Fruit fly (Drosophila melanogaster): ENCODE results near the gene Spn38F.

Gene Spn38F

dm6 chr2L:20831060-20831459 lies 6.7 kb downstream of the Spn38F start, which contains the start of gene CG31674:
CG31674 (plus strand) TSS chr2L:20831262.
- no peak for TF ChIP-seq Dll (optimal IDR thresholded peaks at IDR 0.05)
- TF ChIP-seq usp (GFP tag; optimal IDR thresholded peaks at IDR 0.05), result no peak
- TF ChIP-seq psq (optimal IDR thresholded peaks at IDR 0.05), result no peak
- no peak for TF ChIP-seq CG8478 (optimal IDR thresholded peaks at IDR 0.05)
- TF ChIP-seq EcR (GFP tag; optimal IDR thresholded peaks at IDR 0.05), result no peak
- no peak for TF ChIP-seq pan (optimal IDR thresholded peaks at IDR 0.05)

dm6 chr2L:20829755-20830396 lies 7.9 kb downstream of the Spn38F start:
- no peak for TF ChIP-seq pan (optimal IDR thresholded peaks at IDR 0.05)
- no peak for TF ChIP-seq psq (optimal IDR thresholded peaks at IDR 0.05)
- no peak for TF ChIP-seq usp (GFP tag; optimal IDR thresholded peaks at IDR 0.05)
- TF ChIP-seq CG8478 (optimal IDR thresholded peaks at IDR 0.05), result no peak
- no peak for TF ChIP-seq EcR (GFP tag; optimal IDR thresholded peaks at IDR 0.05)
- TF ChIP-seq Dll (optimal IDR thresholded peaks at IDR 0.05), result no peak

dm6 chr2L:20829309-20829708 lies 8.5 kb downstream of the Spn38F start, which contains the start of gene CG31673:
CG31673 (plus strand) TSS chr2L:20829609.
- no peak for TF ChIP-seq EcR (GFP tag; optimal IDR thresholded peaks at IDR 0.05)
- no peak for TF ChIP-seq psq (optimal IDR thresholded peaks at IDR 0.05)
- TF ChIP-seq pan (optimal IDR thresholded peaks at IDR 0.05), result no peak
- no peak for TF ChIP-seq Dll (optimal IDR thresholded peaks at IDR 0.05)

DNA sequence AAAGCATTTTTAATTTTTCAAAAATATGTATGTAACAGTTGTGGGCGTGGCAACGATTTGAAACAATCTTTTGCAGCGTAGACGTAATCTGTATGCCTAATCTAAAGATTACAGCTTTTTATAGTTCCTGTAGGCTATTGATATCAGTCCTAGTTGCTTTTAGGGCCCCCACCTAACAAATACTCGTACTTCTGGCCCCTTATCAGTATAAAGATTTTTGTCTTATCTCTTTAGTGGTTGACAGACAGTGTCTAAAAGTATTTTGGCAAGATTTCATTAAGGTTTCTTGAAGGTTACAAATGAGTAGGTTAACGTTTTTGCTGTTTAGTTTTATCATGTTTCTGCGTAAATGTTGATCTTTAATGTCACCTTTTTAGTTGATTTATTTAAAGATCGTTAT lies 9.1 kb downstream of the Spn38F start:
- TF ChIP-seq Dll (optimal IDR thresholded peaks at IDR 0.05) (no peak), CG8478 (optimal IDR thresholded peaks at IDR 0.05) (no peak), psq (optimal IDR thresholded peaks at IDR 0.05) (no peak), usp (GFP tag; optimal IDR thresholded peaks at IDR 0.05) (no peak), EcR (GFP tag; optimal IDR thresholded peaks at IDR 0.05) (no peak), pan (optimal IDR thresholded peaks at IDR 0.05) (no peak)

DNA sequence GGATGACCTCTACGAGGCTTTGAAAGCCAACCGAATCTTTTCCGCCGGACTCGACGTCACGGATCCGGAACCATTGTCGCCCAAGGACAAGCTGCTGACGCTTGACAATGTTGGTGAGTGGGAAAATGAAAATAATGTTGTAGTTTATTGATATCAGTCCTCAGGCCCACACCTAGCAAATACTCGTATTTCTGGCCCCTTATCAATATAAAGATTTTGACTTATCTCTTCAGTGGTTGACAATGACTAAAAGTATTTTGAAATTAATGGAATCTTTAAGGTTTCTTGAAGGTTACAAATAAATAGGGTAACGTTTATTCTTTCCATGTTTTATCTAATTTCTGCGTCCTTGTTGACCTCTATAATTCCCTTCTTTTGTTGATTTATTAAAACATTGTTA lies 10.7 kb downstream of the Spn38F start:
- TF ChIP-seq usp (GFP tag; optimal IDR thresholded peaks at IDR 0.05), result no peak
- TF ChIP-seq psq (optimal IDR thresholded peaks at IDR 0.05), result no peak
- no peak for TF ChIP-seq pan (optimal IDR thresholded peaks at IDR 0.05)
- TF ChIP-seq CG8478 (optimal IDR thresholded peaks at IDR 0.05), result no peak
- no peak for TF ChIP-seq Dll (optimal IDR thresholded peaks at IDR 0.05)
- no peak for TF ChIP-seq EcR (GFP tag; optimal IDR thresholded peaks at IDR 0.05)

- TF ChIP-seq usp (GFP tag; optimal IDR thresholded peaks at IDR 0.05) (no peak), pan (optimal IDR thresholded peaks at IDR 0.05) (no peak), CG8478 (optimal IDR thresholded peaks at IDR 0.05) (no peak), psq (optimal IDR thresholded peaks at IDR 0.05) (no peak), EcR (GFP tag; optimal IDR thresholded peaks at IDR 0.05) (no peak), Dll (optimal IDR thresholded peaks at IDR 0.05) (no peak)
Observed at dm6 chr2L:20826226-20826625, 11.6 kb downstream of the Spn38F start.

- no peak for TF ChIP-seq EcR (GFP tag; optimal IDR thresholded peaks at IDR 0.05)
- TF ChIP-seq Dll (optimal IDR thresholded peaks at IDR 0.05), result no peak
- TF ChIP-seq pan (optimal IDR thresholded peaks at IDR 0.05), result no peak
- no peak for TF ChIP-seq usp (GFP tag; optimal IDR thresholded peaks at IDR 0.05)
- no peak for TF ChIP-seq psq (optimal IDR thresholded peaks at IDR 0.05)
- TF ChIP-seq CG8478 (optimal IDR thresholded peaks at IDR 0.05), result no peak
Observed at dm6 chr2L:20825265-20825664, 12.5 kb downstream of the Spn38F start.

DNA sequence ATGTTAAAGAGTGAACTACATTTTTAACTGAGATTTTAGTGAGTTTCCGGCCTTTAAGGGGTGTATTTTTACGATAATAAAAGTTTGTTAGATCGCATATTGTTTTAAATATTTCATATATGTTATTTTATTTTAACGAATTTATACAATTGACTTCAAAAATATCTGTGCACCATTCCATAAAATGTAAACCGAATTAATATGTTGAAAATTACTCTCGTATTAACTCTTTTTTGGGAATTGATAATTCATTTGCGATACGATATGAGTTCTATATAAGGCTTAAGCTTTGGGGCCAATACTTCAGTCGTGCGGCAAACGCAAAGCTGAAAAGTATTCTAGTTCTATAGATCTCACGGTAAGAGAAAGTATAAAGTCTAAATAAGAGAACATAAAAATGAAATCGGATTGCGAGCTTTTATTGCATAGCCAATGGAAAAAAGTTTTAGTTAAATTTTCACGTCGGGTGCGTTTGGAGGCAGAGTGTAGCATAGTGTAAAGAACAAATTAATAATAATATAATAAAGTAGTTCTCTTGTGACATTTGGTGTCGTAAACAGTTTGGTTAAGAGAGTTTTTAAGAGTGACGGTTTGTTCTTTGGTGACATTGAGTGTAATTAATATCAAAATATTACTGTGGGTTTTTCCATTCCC lies 13.5 kb downstream of the Spn38F start:
- TF ChIP-seq EcR (GFP tag; optimal IDR thresholded peaks at IDR 0.05), result no peak
- no peak for TF ChIP-seq pan (optimal IDR thresholded peaks at IDR 0.05)
- no peak for TF ChIP-seq Dll (optimal IDR thresholded peaks at IDR 0.05)
- no peak for TF ChIP-seq CG8478 (optimal IDR thresholded peaks at IDR 0.05)
- TF ChIP-seq psq (optimal IDR thresholded peaks at IDR 0.05), result no peak
- TF ChIP-seq usp (GFP tag; optimal IDR thresholded peaks at IDR 0.05), result no peak

DNA sequence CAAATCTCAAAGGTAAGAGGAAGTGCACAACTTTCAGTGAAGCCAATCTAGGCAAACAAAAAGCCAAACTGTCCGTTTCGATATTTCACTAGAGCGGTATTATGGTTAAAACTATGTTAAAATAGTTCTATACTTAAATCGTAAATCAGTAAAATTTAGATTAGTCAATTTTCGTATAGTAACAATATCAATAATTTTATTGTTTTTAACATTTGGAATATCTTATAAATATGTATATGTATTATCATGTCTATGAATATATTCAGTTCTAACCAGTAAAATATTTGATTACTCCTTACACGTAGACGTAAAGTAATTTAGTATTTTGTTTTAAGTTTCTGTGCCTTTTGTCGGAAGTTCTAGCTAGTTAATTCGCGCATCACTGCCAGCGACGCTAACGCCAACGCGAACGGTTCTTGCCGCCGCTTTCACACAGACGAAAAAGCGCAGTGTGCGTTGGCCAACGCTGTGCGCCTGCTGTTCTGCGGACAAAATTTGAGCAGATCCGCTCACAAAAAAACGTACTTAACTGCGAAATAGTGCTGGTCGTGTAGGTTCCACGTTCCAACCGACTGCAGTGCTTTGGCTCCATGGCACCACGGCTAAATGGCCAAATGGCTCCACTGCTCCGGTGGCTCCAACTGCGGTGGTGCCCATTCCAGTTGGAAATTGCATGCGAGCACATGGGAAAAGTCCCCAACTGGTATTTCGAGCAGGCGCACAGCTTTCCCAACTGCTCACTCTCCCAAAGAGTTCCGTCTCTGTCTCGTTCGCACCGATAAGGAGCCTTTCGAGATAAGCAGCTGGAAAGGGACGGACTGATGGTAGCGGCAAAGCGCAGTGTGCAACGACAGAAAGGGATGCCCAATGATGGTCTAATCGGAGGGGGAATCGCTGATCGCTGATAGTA lies 14.3 kb downstream of the Spn38F start:
- no peak for TF ChIP-seq psq (optimal IDR thresholded peaks at IDR 0.05)
- TF ChIP-seq usp (GFP tag; optimal IDR thresholded peaks at IDR 0.05), result no peak
- TF ChIP-seq CG8478 (optimal IDR thresholded peaks at IDR 0.05), result peak; percentile 73
- no peak for TF ChIP-seq EcR (GFP tag; optimal IDR thresholded peaks at IDR 0.05)
- TF ChIP-seq pan (optimal IDR thresholded peaks at IDR 0.05), result no peak
- TF ChIP-seq Dll (optimal IDR thresholded peaks at IDR 0.05), result no peak

DNA sequence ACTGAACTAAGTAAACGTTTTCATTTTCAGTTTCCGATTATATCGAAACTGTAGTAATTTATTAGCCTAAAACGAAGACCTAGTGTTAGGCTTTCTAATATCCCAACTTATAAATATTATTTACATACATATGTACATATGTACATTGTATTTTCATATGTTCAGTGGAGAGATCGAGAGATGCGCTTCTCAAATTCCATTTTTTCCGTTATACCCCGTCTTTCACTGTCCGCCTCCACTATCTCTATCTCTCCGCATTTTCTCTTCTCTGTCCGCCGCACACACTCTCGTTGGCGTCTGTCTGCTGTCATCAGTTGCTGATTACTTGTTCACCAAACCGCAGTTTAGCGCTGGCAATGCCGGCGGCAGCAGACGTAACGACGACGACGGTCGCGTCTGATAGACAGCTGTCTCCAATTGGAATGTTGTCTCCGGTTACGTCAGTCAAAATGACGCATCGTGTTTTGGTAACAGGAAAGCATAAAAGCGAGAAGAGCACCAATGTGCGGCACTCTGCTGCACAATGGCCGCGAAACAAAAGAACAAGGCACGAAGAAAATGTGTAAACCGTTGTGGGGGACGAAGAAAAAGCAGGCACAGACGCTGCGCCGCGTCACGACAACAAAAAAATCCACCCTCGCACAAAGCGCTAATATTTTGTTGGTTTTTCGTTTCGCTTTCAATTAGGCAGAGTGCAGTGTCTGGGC lies 15.1 kb downstream of the Spn38F start, which contains the start of gene CG9331:
Gene CG9331 (plus strand): TSS at position 340 of the 707 bp plus-strand sequence.
- TF ChIP-seq psq (optimal IDR thresholded peaks at IDR 0.05), result no peak
- no peak for TF ChIP-seq CG8478 (optimal IDR thresholded peaks at IDR 0.05)
- TF ChIP-seq usp (GFP tag; optimal IDR thresholded peaks at IDR 0.05), result no peak

- TF ChIP-seq pan (optimal IDR thresholded peaks at IDR 0.05) (no peak), CG8478 (optimal IDR thresholded peaks at IDR 0.05) (no peak), usp (GFP tag; optimal IDR thresholded peaks at IDR 0.05) (no peak), psq (optimal IDR thresholded peaks at IDR 0.05) (no peak)
Observed at dm6 chr2L:20822025-20822371, 15.8 kb downstream of the Spn38F start.
